Fruit fly (Drosophila melanogaster): ENCODE results near the gene CG14696.

CG14696 gene

dm6 chr3R:10878628-10879027, 6.2 kb downstream of the CG14696 start:
- TF ChIP-seq CG11762 (GFP tag; optimal IDR thresholded peaks at IDR 0.05; ENCODE audit: insufficient read depth) (no peak), Sox14 (GFP tag; optimal IDR thresholded peaks at IDR 0.05) (no peak), cyc (GFP tag; optimal IDR thresholded peaks at IDR 0.05) (no peak), svp (GFP tag) (peak; percentile 52)

dm6 chr3R:10877808-10878207, 7.0 kb downstream of the CG14696 start:
- TF ChIP-seq svp (GFP tag), result peak; percentile 43
- TF ChIP-seq Eip93F (GFP tag; optimal IDR thresholded peaks at IDR 0.05), result no peak
- TF ChIP-seq fkh (GFP tag; optimal IDR thresholded peaks at IDR 0.05), result peak; percentile 17

- peak; percentile 5 for TF ChIP-seq Hr39 (GFP tag; optimal IDR thresholded peaks at IDR 0.05)
- TF ChIP-seq CG6808 (GFP tag; optimal IDR thresholded peaks at IDR 0.05), result peak; percentile 45
- TF ChIP-seq Blimp-1 (GFP tag; optimal IDR thresholded peaks at IDR 0.05), result peak; percentile 48
- TF ChIP-seq CG6163 (GFP tag; IDR thresholded peaks at IDR 0.05), result peak; percentile 66
- TF ChIP-seq eg (GFP tag; IDR thresholded peaks at IDR 0.05), result peak; percentile 88
- peak; percentile 53 for TF ChIP-seq lz (GFP tag; optimal IDR thresholded peaks at IDR 0.05)
- peak; percentile 45 for TF ChIP-seq CG7368 (GFP tag; optimal IDR thresholded peaks at IDR 0.05)
- peak; percentile 42 for TF ChIP-seq Smox (GFP tag; optimal IDR thresholded peaks at IDR 0.05)
- peak; percentile 7 for TF ChIP-seq CG31627 (GFP tag; optimal IDR thresholded peaks at IDR 0.05)
- peak; percentile 75 for TF ChIP-seq svp (GFP tag)
- TF ChIP-seq salr (GFP tag; optimal IDR thresholded peaks at IDR 0.05), result peak in 1 of 2 experiments; percentile 54
- TF ChIP-seq CG3919 (GFP tag; optimal IDR thresholded peaks at IDR 0.05), result peak; percentile 52
- TF ChIP-seq CG11762 (GFP tag; optimal IDR thresholded peaks at IDR 0.05; ENCODE audit: insufficient read depth), result peak; percentile 11
- peak; percentile 85 for TF ChIP-seq Eip78C (GFP tag)
- TF ChIP-seq topi (GFP tag; optimal IDR thresholded peaks at IDR 0.05), result peak; percentile 46
- peak; percentile 53 for TF ChIP-seq CG6792 (GFP tag; optimal IDR thresholded peaks at IDR 0.05)
- TF ChIP-seq Sox102F (GFP tag; optimal IDR thresholded peaks at IDR 0.05), result peak; percentile 77
- no peak for TF ChIP-seq Sox15 (GFP tag; optimal IDR thresholded peaks at IDR 0.05)
- TF ChIP-seq CG6854 (GFP tag; optimal IDR thresholded peaks at IDR 0.05), result peak; percentile 78
- TF ChIP-seq dsx (GFP tag; optimal IDR thresholded peaks at IDR 0.05; ENCODE audit: poor library complexity, severe bottlenecking), result peak; percentile 70
- peak; percentile 28 to 66 for TF ChIP-seq ss (GFP tag; optimal IDR thresholded peaks at IDR 0.05)
- TF ChIP-seq cyc (GFP tag; optimal IDR thresholded peaks at IDR 0.05), result peak; percentile 16
- peak; percentile 58 for TF ChIP-seq CG3032 (tag; optimal IDR thresholded peaks at IDR 0.05)
- TF ChIP-seq CG11902 (GFP tag; optimal IDR thresholded peaks at IDR 0.05), result no peak
- no peak for TF ChIP-seq fd59A (GFP tag; optimal IDR thresholded peaks at IDR 0.05)
- peak; percentile 77 for TF ChIP-seq esn (GFP tag; optimal IDR thresholded peaks at IDR 0.05)
- peak; percentile 73 for TF ChIP-seq CG8632 (GFP tag; optimal IDR thresholded peaks at IDR 0.05)
- TF ChIP-seq CG6276 (GFP tag; optimal IDR thresholded peaks at IDR 0.05), result peak; percentile 56
- peak; percentile 50 for TF ChIP-seq Sox14 (GFP tag; optimal IDR thresholded peaks at IDR 0.05)
- TF ChIP-seq CG11294 (GFP tag; IDR thresholded peaks at IDR 0.05), result peak; percentile 65
- peak; percentile 86 for TF ChIP-seq CG15336 (GFP tag; IDR thresholded peaks at IDR 0.05)
- peak; percentile 42 for TF ChIP-seq CG9139 (GFP tag; optimal IDR thresholded peaks at IDR 0.05)
- no peak for TF ChIP-seq CG1621 (tag; optimal IDR thresholded peaks at IDR 0.05)
- no peak for TF ChIP-seq CG4318 (GFP tag; optimal IDR thresholded peaks at IDR 0.05)
- peak; percentile 1 for TF ChIP-seq Ets21C (GFP tag; optimal IDR thresholded peaks at IDR 0.05)
- TF ChIP-seq CG8119 (GFP tag; IDR thresholded peaks at IDR 0.05), result peak; percentile 76
- peak; percentile 65 for TF ChIP-seq OdsH (GFP tag; optimal IDR thresholded peaks at IDR 0.05)
- TF ChIP-seq Eip75B (GFP tag; optimal IDR thresholded peaks at IDR 0.05), result no peak
- TF ChIP-seq CG16779 (tag; optimal IDR thresholded peaks at IDR 0.05), result peak; percentile 45
- peak; percentile 26 for TF ChIP-seq acj6 (GFP tag; optimal IDR thresholded peaks at IDR 0.05)
- TF ChIP-seq dac (GFP tag; optimal IDR thresholded peaks at IDR 0.05), result peak; percentile 32
- TF ChIP-seq spab (GFP tag; optimal IDR thresholded peaks at IDR 0.05), result peak; percentile 35
- TF ChIP-seq vri (GFP tag; optimal IDR thresholded peaks at IDR 0.05), result peak; percentile 78
These were observed 9.0 kb downstream of the CG14696 start, which contains the start of gene Sodh2 for dm6 chr3R:10875515-10876434. Sodh2 (plus strand) TSS chr3R:10876384.
